Fruit fly (Drosophila melanogaster): ENCODE results near the gene CG11333.
A peak's percentile ranks its signal among the peaks of the same experiment; 100 is the strongest.

CG11333 gene

DNA sequence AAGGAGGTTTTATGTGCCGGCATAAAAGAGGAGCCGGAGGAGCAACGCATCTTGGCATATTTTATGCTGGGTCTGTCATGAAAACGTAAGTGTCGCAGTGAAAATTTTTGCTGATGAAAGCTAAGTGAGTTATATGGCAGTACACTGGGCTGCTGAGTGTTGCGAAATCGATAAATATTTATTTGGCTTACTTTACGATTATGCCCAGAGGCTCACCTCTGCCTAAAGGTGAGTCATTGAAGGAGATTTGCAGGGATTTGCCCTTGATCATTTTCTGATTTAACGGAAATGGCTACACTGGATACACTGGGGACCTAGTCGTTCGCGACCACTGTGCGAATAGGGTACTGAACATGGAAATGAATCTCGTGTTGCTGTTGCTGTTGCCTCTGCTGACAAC, 23.1 kb upstream of the CG11333 start:
- TF ChIP-seq CG10959 (GFP tag; IDR thresholded peaks at IDR 0.05) (no peak), CG30403 (GFP tag; optimal IDR thresholded peaks at IDR 0.05) (no peak), p53 (GFP tag; optimal IDR thresholded peaks at IDR 0.05) (no peak), CG12104 (GFP tag; optimal IDR thresholded peaks at IDR 0.05) (no peak), Ets97D (GFP tag; optimal IDR thresholded peaks at IDR 0.05) (no peak), pros (GFP tag; optimal IDR thresholded peaks at IDR 0.05) (no peak), slbo (GFP tag; IDR thresholded peaks at IDR 0.05) (peak; percentile 18; the same call in 1 of the 2 replicates), Ets65A (GFP tag) (peak; percentile 86), hkb (optimal IDR thresholded peaks at IDR 0.05) (no peak), hkb (GFP tag; IDR thresholded peaks at IDR 0.05) (no peak), Med (GFP tag) (peak; percentile 48), grn (GFP tag; optimal IDR thresholded peaks at IDR 0.05) (no peak), ATbp (GFP tag; optimal IDR thresholded peaks at IDR 0.05) (no peak), abd-A (tag; optimal IDR thresholded peaks at IDR 0.05) (no peak), seq (GFP tag; IDR thresholded peaks at IDR 0.05) (no peak), dysf (GFP tag; IDR thresholded peaks at IDR 0.05) (0 out of 3 replicates have a peak, but pooled peaks have one; percentile 12), Drgx (GFP tag; IDR thresholded peaks at IDR 0.05) (peak; percentile 66)

DNA sequence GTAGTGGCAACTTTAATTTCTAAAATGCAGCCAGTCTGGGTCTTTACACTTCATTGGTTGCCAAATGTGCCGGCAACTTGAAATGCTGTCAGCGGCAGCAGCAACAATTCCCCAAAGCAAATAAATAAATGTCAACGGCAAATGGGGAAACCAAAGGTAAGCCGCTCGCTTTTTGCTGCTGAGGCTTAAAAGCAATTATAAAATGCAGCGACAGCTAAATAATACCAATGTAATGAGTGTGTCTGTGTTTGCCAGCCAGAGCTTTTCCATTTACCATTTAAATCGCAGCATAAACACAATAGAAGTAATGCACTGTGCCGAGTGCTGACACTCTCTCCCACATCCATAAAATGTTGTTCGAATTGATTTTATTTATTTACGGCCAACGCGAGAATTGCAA, 22.5 kb upstream of the CG11333 start:
- TF ChIP-seq Optix (GFP tag; IDR thresholded peaks at IDR 0.05) (no peak), Ets65A (GFP tag) (peak; percentile 61), nau (GFP tag; optimal IDR thresholded peaks at IDR 0.05) (no peak), ro (GFP tag; IDR thresholded peaks at IDR 0.05) (no peak), rib (GFP tag; IDR thresholded peaks at IDR 0.05) (no peak), kah (GFP tag; optimal IDR thresholded peaks at IDR 0.05) (no peak)

dm6 chr3R:31443023-31443422, 20.1 kb upstream of the CG11333 start:
- TF ChIP-seq crol (GFP tag; IDR thresholded peaks at IDR 0.05): no peak
- peak; percentile 55 for TF ChIP-seq lab (GFP tag; optimal IDR thresholded peaks at IDR 0.05)
- TF ChIP-seq CG33557 (GFP tag; optimal IDR thresholded peaks at IDR 0.05): no peak
- TF ChIP-seq sug (tag; optimal IDR thresholded peaks at IDR 0.05): peak; percentile 55
- TF ChIP-seq CG7987 (GFP tag; optimal IDR thresholded peaks at IDR 0.05): peak; percentile 55

dm6 chr3R:31443455-31443854, 19.6 kb upstream of the CG11333 start:
- TF ChIP-seq CG4282 (GFP tag; optimal IDR thresholded peaks at IDR 0.05) (no peak), Med (GFP tag) (no peak), pros (GFP tag; optimal IDR thresholded peaks at IDR 0.05) (no peak), vnd (GFP tag; IDR thresholded peaks at IDR 0.05; ENCODE audit: partially characterized antibody) (no peak), Doc2 (GFP tag; IDR thresholded peaks at IDR 0.05) (no peak), CG15479 (GFP tag; optimal IDR thresholded peaks at IDR 0.05) (no peak), Usf (GFP tag; optimal IDR thresholded peaks at IDR 0.05) (no peak), disco-r (GFP tag; optimal IDR thresholded peaks at IDR 0.05) (no peak), CG4730 (GFP tag; IDR thresholded peaks at IDR 0.05) (no peak), psq (GFP tag; optimal IDR thresholded peaks at IDR 0.05) (no peak), CG2875 (GFP tag; optimal IDR thresholded peaks at IDR 0.05) (no peak), knrl (GFP tag; IDR thresholded peaks at IDR 0.05; ENCODE audit: partially characterized antibody) (no peak), az2 (GFP tag; optimal IDR thresholded peaks at IDR 0.05) (peak; percentile 20), ranshi (GFP tag; IDR thresholded peaks at IDR 0.05) (0 out of 2 replicates have a peak, but pooled peaks have one; percentile 6), YL-1 (GFP tag; optimal IDR thresholded peaks at IDR 0.05) (no peak), MESR4 (GFP tag; optimal IDR thresholded peaks at IDR 0.05) (no peak), her (GFP tag; optimal IDR thresholded peaks at IDR 0.05) (no peak), CG3163 (GFP tag; optimal IDR thresholded peaks at IDR 0.05) (no peak), Sry-β (GFP tag; optimal IDR thresholded peaks at IDR 0.05) (no peak), Drgx (GFP tag; IDR thresholded peaks at IDR 0.05) (peak; percentile 88), Sin3A (optimal IDR thresholded peaks at IDR 0.05) (no peak), lola (GFP tag; optimal IDR thresholded peaks at IDR 0.05) (no peak), CG12942 (GFP tag; optimal IDR thresholded peaks at IDR 0.05) (no peak), rib (GFP tag; IDR thresholded peaks at IDR 0.05) (no peak), Dfd (GFP tag; optimal IDR thresholded peaks at IDR 0.05) (no peak), ewg (GFP tag; optimal IDR thresholded peaks at IDR 0.05) (no peak)
